Worm (Caenorhabditis elegans): Measurements from ENCODE around the gene gldi-7.

gldi-7 gene

ce11 chrII:8480166-8480565 lies 50.9 kb downstream of the gldi-7 start, which contains the start of gene lact-4:
Gene lact-4 (minus strand): TSS chrII:8480478.
- TF ChIP-seq F26F4.8 (GFP tag; conservative IDR thresholded peaks at IDR 0.05) = no peak
- no peak for TF ChIP-seq dve-1 (tag; optimal IDR thresholded peaks at IDR 0.05; ENCODE audit: insufficient read depth)
- no peak for TF ChIP-seq ceh-20 (GFP tag; IDR thresholded peaks at IDR 0.05)
- peak in 1 of 2 experiments; percentile 11 for TF ChIP-seq unc-62 (GFP tag; optimal IDR thresholded peaks at IDR 0.05 in 1 of 2)
- TF ChIP-seq unc-62 (tag; optimal IDR thresholded peaks at IDR 0.05) = no peak
- no peak for TF ChIP-seq fos-1 (tag; optimal IDR thresholded peaks at IDR 0.05)
- no peak for TF ChIP-seq lin-1 (GFP tag; IDR thresholded peaks at IDR 0.05)
- no peak for TF ChIP-seq ceh-28 (tag; optimal IDR thresholded peaks at IDR 0.05)
- TF ChIP-seq ZK546.5 (tag; optimal IDR thresholded peaks at IDR 0.05) = no peak
- TF ChIP-seq daf-16 (GFP tag; optimal IDR thresholded peaks at IDR 0.05) = no peak
- TF ChIP-seq daf-16 (tag; optimal IDR thresholded peaks at IDR 0.05) = no peak
- TF ChIP-seq Y105C5A.15 (GFP tag; IDR thresholded peaks at IDR 0.05) = 0 out of 2 replicates have a peak, but pooled peaks have one; percentile 8
- no peak for TF ChIP-seq nhr-28 (tag; optimal IDR thresholded peaks at IDR 0.05)
- TF ChIP-seq aha-1 (tag) = peak; percentile 93
- no peak for TF ChIP-seq lsy-2 (tag; optimal IDR thresholded peaks at IDR 0.05)
- TF ChIP-seq lin-13 (GFP tag; optimal IDR thresholded peaks at IDR 0.05) = no peak
- TF ChIP-seq tra-1 (GFP tag; IDR thresholded peaks at IDR 0.05) = no peak
- TF ChIP-seq ceh-62 (tag; optimal IDR thresholded peaks at IDR 0.05) = no peak
- TF ChIP-seq ctbp-1 (GFP tag; IDR thresholded peaks at IDR 0.05) = no peak
- no peak for TF ChIP-seq snpc-1.2 (GFP tag; IDR thresholded peaks at IDR 0.05)
- TF ChIP-seq Y75B8A.6 (GFP tag; IDR thresholded peaks at IDR 0.05) = no peak
- no peak for TF ChIP-seq nhr-11 (tag; optimal IDR thresholded peaks at IDR 0.05)
- no peak for TF ChIP-seq arid-1 (GFP tag; conservative IDR thresholded peaks at IDR 0.05)
- no peak for TF ChIP-seq dmd-6 (GFP tag; IDR thresholded peaks at IDR 0.05)
- TF ChIP-seq nhr-6 (tag; optimal IDR thresholded peaks at IDR 0.05) = no peak
- no peak for TF ChIP-seq lim-7 (GFP tag; IDR thresholded peaks at IDR 0.05)

- no peak for TF ChIP-seq daf-8 (GFP tag; IDR thresholded peaks at IDR 0.05)
- no peak for TF ChIP-seq snpc-1.2 (GFP tag; IDR thresholded peaks at IDR 0.05)
- TF ChIP-seq ceh-28 (tag; optimal IDR thresholded peaks at IDR 0.05) = no peak
- no peak for TF ChIP-seq Y75B8A.6 (GFP tag; IDR thresholded peaks at IDR 0.05)
- no peak for TF ChIP-seq duxl-1 (tag; optimal IDR thresholded peaks at IDR 0.05; ENCODE audit: poor library complexity)
- TF ChIP-seq pha-4 (GFP tag; IDR thresholded peaks at IDR 0.05) = no peak
- TF ChIP-seq pha-4 (tag; optimal IDR thresholded peaks at IDR 0.05) = no peak
- TF ChIP-seq lin-39 (tag; optimal IDR thresholded peaks at IDR 0.05) = no peak
- no peak for TF ChIP-seq ztf-11 (tag; optimal IDR thresholded peaks at IDR 0.05)
- TF ChIP-seq dmd-6 (GFP tag; IDR thresholded peaks at IDR 0.05) = no peak
- TF ChIP-seq lsy-2 (tag; optimal IDR thresholded peaks at IDR 0.05) = peak in 1 of 2 experiments; percentile 6
- TF ChIP-seq rbr-2 (tag; optimal IDR thresholded peaks at IDR 0.05) = no peak
- TF ChIP-seq daf-16 (GFP tag; optimal IDR thresholded peaks at IDR 0.05) = no peak
- TF ChIP-seq daf-16 (tag; optimal IDR thresholded peaks at IDR 0.05) = peak; percentile 29
- TF ChIP-seq vab-7 (GFP tag; IDR thresholded peaks at IDR 0.05) = peak; percentile 18; the same call in 1 of the 2 replicates
- TF ChIP-seq spr-1 (tag; optimal IDR thresholded peaks at IDR 0.05) = no peak
- no peak for TF ChIP-seq F26F4.8 (GFP tag; conservative IDR thresholded peaks at IDR 0.05)
These were observed 51.7 kb downstream of the gldi-7 start for ce11 chrII:8479337-8479736.

All from whole organism, L4 larva.